Fruit fly (Drosophila melanogaster): ENCODE data around the gene CG46316.

Gene CG46316

DNA sequence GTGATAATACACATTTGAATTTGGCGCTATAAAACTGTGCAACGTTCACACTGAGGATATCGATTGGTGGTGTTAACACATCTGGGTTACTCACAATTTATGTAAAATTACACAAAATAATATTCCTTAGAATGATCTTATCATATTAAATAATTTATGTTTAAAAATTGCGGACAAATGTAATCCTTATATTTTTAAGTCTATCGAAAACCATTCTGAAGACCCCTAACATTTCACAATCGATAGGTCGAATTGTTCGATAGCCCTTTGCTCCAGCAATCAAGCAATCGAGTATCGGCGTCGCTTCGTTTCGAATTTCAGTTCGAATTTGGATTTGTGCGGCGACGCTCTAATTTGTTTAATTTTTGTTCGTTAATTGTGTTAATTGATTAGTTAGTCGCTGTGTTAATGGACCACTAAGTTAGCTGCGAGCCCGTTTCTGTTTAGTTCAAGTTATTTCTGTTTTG, 41.0 kb downstream of the CG46316 start, which contains the start of gene asp:
TSS of gene asp (plus strand) at position 289 of the 467 bp plus-strand sequence.
- TF ChIP-seq az2 (GFP tag; optimal IDR thresholded peaks at IDR 0.05) (peak; percentile 30), CG17802 (tag; optimal IDR thresholded peaks at IDR 0.05) (peak; percentile 98), oc (tag; optimal IDR thresholded peaks at IDR 0.05) (no peak), CG12659 (GFP tag; optimal IDR thresholded peaks at IDR 0.05) (no peak), Ravus (GFP tag; IDR thresholded peaks at IDR 0.05) (no peak), scrt (GFP tag; optimal IDR thresholded peaks at IDR 0.05) (no peak), chinmo (GFP tag; IDR thresholded peaks at IDR 0.05; ENCODE audit: partially characterized antibody) (peak; percentile 12; the same call in 1 of the 4 replicates), CG14710 (tag; optimal IDR thresholded peaks at IDR 0.05) (peak; percentile 73), pzg (GFP tag; optimal IDR thresholded peaks at IDR 0.05) (peak; percentile 60), slbo (GFP tag; IDR thresholded peaks at IDR 0.05) (peak; percentile 35; the same call in 1 of the 2 replicates), trem (tag; optimal IDR thresholded peaks at IDR 0.05) (peak; percentile 81), CG7963 (GFP tag; IDR thresholded peaks at IDR 0.05; ENCODE audit: partially characterized antibody) (peak; percentile 90), sens (GFP tag) (peak; percentile 91), knrl (GFP tag; IDR thresholded peaks at IDR 0.05; ENCODE audit: partially characterized antibody) (peak; percentile 82), CG1832 (GFP tag; optimal IDR thresholded peaks at IDR 0.05) (no peak), ems (GFP tag; optimal IDR thresholded peaks at IDR 0.05) (peak; percentile 24), Myb (GFP tag; optimal IDR thresholded peaks at IDR 0.05) (peak; percentile 68), CG9797 (GFP tag; optimal IDR thresholded peaks at IDR 0.05) (peak; percentile 59), Hr3 (GFP tag; optimal IDR thresholded peaks at IDR 0.05) (peak; percentile 30), vnd (GFP tag; IDR thresholded peaks at IDR 0.05; ENCODE audit: partially characterized antibody) (peak; percentile 85), Blimp-1 (GFP tag; optimal IDR thresholded peaks at IDR 0.05) (peak; percentile 35), CG17829 (tag; optimal IDR thresholded peaks at IDR 0.05) (peak; percentile 66), Dll (GFP tag; IDR thresholded peaks at IDR 0.05; ENCODE audit: partially characterized antibody) (peak; percentile 93), CG12391 (tag; optimal IDR thresholded peaks at IDR 0.05) (peak; percentile 61), Ets65A (GFP tag) (peak; percentile 41), amos (GFP tag; IDR thresholded peaks at IDR 0.05; ENCODE audit: partially characterized antibody) (peak; percentile 77), CG11093 (GFP tag; IDR thresholded peaks at IDR 0.05) (no peak), CG17186 (GFP tag; optimal IDR thresholded peaks at IDR 0.05) (peak; percentile 67), CG2116 (GFP tag; optimal IDR thresholded peaks at IDR 0.05) (peak; percentile 92), tin (GFP tag; optimal IDR thresholded peaks at IDR 0.05) (peak; percentile 47), CG1529 (GFP tag; optimal IDR thresholded peaks at IDR 0.05) (no peak), tna (GFP tag; IDR thresholded peaks at IDR 0.05; ENCODE audit: partially characterized antibody) (peak; percentile 77; the same call in 1 of the 2 replicates), gfzf (GFP tag; optimal IDR thresholded peaks at IDR 0.05) (peak; percentile 29), CG10267 (tag; optimal IDR thresholded peaks at IDR 0.05) (no peak), CG14860 (GFP tag; IDR thresholded peaks at IDR 0.05; ENCODE audit: partially characterized antibody) (peak; percentile 94), Ssrp (tag; optimal IDR thresholded peaks at IDR 0.05) (no peak), da (GFP tag; optimal IDR thresholded peaks at IDR 0.05) (no peak), ato (GFP tag; IDR thresholded peaks at IDR 0.05; ENCODE audit: partially characterized antibody) (peak; percentile 83), CG1024 (GFP tag; IDR thresholded peaks at IDR 0.05) (0 out of 2 replicates have a peak, but pooled peaks have one; percentile 14), fd102C (GFP tag; optimal IDR thresholded peaks at IDR 0.05) (no peak), ap (GFP tag; IDR thresholded peaks at IDR 0.05) (no peak), gsb-n (tag; optimal IDR thresholded peaks at IDR 0.05) (no peak), CG9817 (tag; optimal IDR thresholded peaks at IDR 0.05) (no peak), hb (GFP tag; IDR thresholded peaks at IDR 0.05; ENCODE audit: partially characterized antibody) (peak; percentile 84), Xrp1 (GFP tag; IDR thresholded peaks at IDR 0.05) (0 out of 2 replicates have a peak, but pooled peaks have one; percentile 11), mam (GFP tag; optimal IDR thresholded peaks at IDR 0.05) (peak; percentile 4), CG2129 (GFP tag; IDR thresholded peaks at IDR 0.05; ENCODE audit: partially characterized antibody) (peak; percentile 63), MBD-R2 (GFP tag; IDR thresholded peaks at IDR 0.05) (peak; percentile 25; the same call in 1 of the 2 replicates), Dp (GFP tag; optimal IDR thresholded peaks at IDR 0.05) (peak; percentile 96)

All from whole organism, embryonic.